Fruit fly (Drosophila melanogaster) whole organism, embryonic: ENCODE data around the gene fend.

Source experiments
- BEAF-32 ChIP-seq: fragments of 200-800 bp; sonication (Bioruptor generic); optimal IDR thresholded peaks from 3 replicates; lab custom pipeline; 2017; ENCODE audit warnings: missing biosample characterization, missing genetic modification characterization, mild to moderate bottlenecking, moderate library complexity, missing genetic modification reagents
- CG10321 ChIP-seq: fragments of 200-800 bp; sonication (Bioruptor generic); IDR thresholded peaks from 2 replicates; pipeline ENCODE4 v1.3.6; 2022; ENCODE audit warnings: missing biosample characterization, missing genetic modification characterization
- CG10431 ChIP-seq: fragments of 200-800 bp; sonication (Bioruptor generic); optimal IDR thresholded peaks from 3 replicates; lab custom pipeline; 2018; ENCODE audit warnings: missing biosample characterization, mild to moderate bottlenecking, missing genetic modification characterization
- CG13424 ChIP-seq: fragments of 200-800 bp; sonication (Bioruptor generic); optimal IDR thresholded peaks from 2 replicates; lab custom pipeline; 2019; ENCODE audit warnings: missing biosample characterization, mild to moderate bottlenecking, missing genetic modification characterization, moderate library complexity
- CG13775 ChIP-seq: fragments of 200-800 bp; sonication (Bioruptor generic); optimal IDR thresholded peaks from 3 replicates; lab custom pipeline; 2017; ENCODE audit warnings: missing biosample characterization, mild to moderate bottlenecking, missing genetic modification characterization
- CG13894 ChIP-seq: fragments of 200-800 bp; sonication (Bioruptor generic); optimal IDR thresholded peaks from 3 replicates; lab custom pipeline; 2018; ENCODE audit warnings: missing biosample characterization, mild to moderate bottlenecking, missing genetic modification characterization, moderate library complexity
- CG14710 ChIP-seq: fragments of 200-800 bp; sonication (Bioruptor generic); optimal IDR thresholded peaks from 3 replicates; lab custom pipeline; 2019; ENCODE audit warnings: missing biosample characterization, mild to moderate bottlenecking, missing genetic modification characterization, moderate library complexity
- CG17568 ChIP-seq: fragments of 200-800 bp; sonication (Bioruptor generic); optimal IDR thresholded peaks from 2 replicates; lab custom pipeline; 2018; ENCODE audit warnings: missing biosample characterization, mild to moderate bottlenecking, missing genetic modification characterization, moderate library complexity
- CG17802 ChIP-seq: fragments of 200-800 bp; sonication (Bioruptor generic); optimal IDR thresholded peaks from 2 replicates; lab custom pipeline; 2018; ENCODE audit warnings: missing biosample characterization, mild to moderate bottlenecking, missing genetic modification characterization, moderate library complexity
- CG2199 ChIP-seq: fragments of 200-800 bp; sonication (Bioruptor generic); IDR thresholded peaks from 3 replicates; pipeline ENCODE4 v1.3.6; 2022; ENCODE audit warnings: missing biosample characterization, missing genetic modification characterization
- CG2712 ChIP-seq: fragments of 200-800 bp; optimal IDR thresholded peaks from 3 replicates; lab custom pipeline; 2019; ENCODE audit warnings: missing biosample characterization, mild to moderate bottlenecking, missing genetic modification characterization, moderate library complexity
- CG31388 ChIP-seq: fragments of 200-800 bp; sonication (Bioruptor generic); optimal IDR thresholded peaks from 2 replicates; lab custom pipeline; 2016; ENCODE audit warnings: missing biosample characterization, missing genetic modification characterization
- CG34422 ChIP-seq: fragments of 200-800 bp; sonication (Bioruptor generic); IDR thresholded peaks from 3 replicates; pipeline ENCODE4 v1.3.6; 2022; ENCODE audit warnings: missing biosample characterization, missing genetic modification characterization
- CG4360 ChIP-seq: fragments of 200-800 bp; sonication (Bioruptor generic); IDR thresholded peaks from 2 replicates; pipeline ENCODE4 v1.3.6; 2022; ENCODE audit warnings: missing biosample characterization, missing genetic modification characterization
- CG4424 ChIP-seq: fragments of 200-800 bp; sonication (Bioruptor generic); optimal IDR thresholded peaks from 3 replicates; lab custom pipeline; 2016; ENCODE audit warnings: missing biosample characterization, missing genetic modification characterization
- CG4707 ChIP-seq: fragments of 200-800 bp; sonication (Bioruptor generic); optimal IDR thresholded peaks from 2 replicates; lab custom pipeline; 2018; ENCODE audit warnings: missing biosample characterization, mild to moderate bottlenecking, missing genetic modification characterization, moderate library complexity
- CG4730 ChIP-seq: fragments of 200-800 bp; sonication (Bioruptor generic); IDR thresholded peaks from 2 replicates; pipeline ENCODE4 v1.3.6; 2022; ENCODE audit warnings: missing biosample characterization, missing genetic modification characterization
- CG6813 ChIP-seq: fragments of 200-800 bp; sonication (Bioruptor generic); optimal IDR thresholded peaks from 2 replicates; lab custom pipeline; 2017; ENCODE audit warnings: missing biosample characterization, missing genetic modification characterization, mild to moderate bottlenecking, moderate library complexity, missing genetic modification reagents
- CG7745 ChIP-seq: fragments of 200-800 bp; sonication (Bioruptor generic); optimal IDR thresholded peaks from 2 replicates; lab custom pipeline; 2018; ENCODE audit warnings: missing biosample characterization, mild to moderate bottlenecking, missing genetic modification characterization, moderate library complexity
- CG7963 ChIP-seq: fragments of 200-800 bp; sonication (Bioruptor generic); IDR thresholded peaks from 3 replicates; pipeline ENCODE4 v1.3.6; 2022; ENCODE audit warnings: missing biosample characterization, missing genetic modification characterization; ENCODE audit not compliant: partially characterized antibody
- CG7987 ChIP-seq: fragments of 200-800 bp; sonication (Bioruptor generic); optimal IDR thresholded peaks from 2 replicates; lab custom pipeline; 2018; ENCODE audit warnings: missing biosample characterization, mild to moderate bottlenecking, missing genetic modification characterization, moderate library complexity
- CG8765 ChIP-seq: fragments of 200-800 bp; sonication (Bioruptor generic); IDR thresholded peaks from 2 replicates; pipeline ENCODE4 v1.3.6; 2022; ENCODE audit warnings: missing biosample characterization, missing genetic modification characterization
- CG9727 ChIP-seq: fragments of 200-800 bp; sonication (Bioruptor generic); optimal IDR thresholded peaks from 3 replicates; lab custom pipeline; 2017; ENCODE audit warnings: missing biosample characterization, mild to moderate bottlenecking, missing genetic modification characterization
- CG9797 ChIP-seq: fragments of 200-800 bp; sonication (Bioruptor generic); optimal IDR thresholded peaks from 3 replicates; lab custom pipeline; 2018; ENCODE audit warnings: missing biosample characterization, mild to moderate bottlenecking, missing genetic modification characterization
- E2f2 ChIP-seq: fragments of 200-800 bp; sonication (Bioruptor generic); IDR thresholded peaks from 2 replicates; pipeline ENCODE4 v1.3.6; 2022; ENCODE audit warnings: missing biosample characterization, missing genetic modification characterization
- H15 ChIP-seq: fragments of 200-800 bp; sonication (Bioruptor generic); IDR thresholded peaks from 3 replicates; pipeline ENCODE4 v1.3.6; 2022; ENCODE audit warnings: missing biosample characterization, missing genetic modification characterization
- HHEX ChIP-seq: fragments of 200-800 bp; sonication (Bioruptor generic); optimal IDR thresholded peaks from 3 replicates; lab custom pipeline; 2017; ENCODE audit warnings: missing biosample characterization, mild to moderate bottlenecking, missing genetic modification characterization, missing genetic modification reagents
- MBD-R2 ChIP-seq: fragments of 200-800 bp; sonication (Bioruptor generic); IDR thresholded peaks from 2 replicates; pipeline ENCODE4 v1.3.6; 2022; ENCODE audit warnings: missing biosample characterization, missing genetic modification characterization
- Nf-YA ChIP-seq: fragments of 200-800 bp; sonication (Bioruptor generic); IDR thresholded peaks from 2 replicates; pipeline ENCODE4 v1.3.6; 2022; ENCODE audit warnings: missing biosample characterization, missing genetic modification characterization
- Ravus ChIP-seq: fragments of 200-800 bp; sonication (Bioruptor generic); IDR thresholded peaks from 2 replicates; pipeline ENCODE4 v1.3.6; 2022; ENCODE audit warnings: missing biosample characterization, missing genetic modification characterization
- Sry-δ ChIP-seq: fragments of 200-800 bp; sonication (Bioruptor generic); optimal IDR thresholded peaks from 2 replicates; lab custom pipeline; 2016; ENCODE audit warnings: missing biosample characterization, missing genetic modification characterization
- TFAM ChIP-seq: fragments of 200-800 bp; sonication (Bioruptor generic); optimal IDR thresholded peaks from 2 replicates; lab custom pipeline; 2017; ENCODE audit warnings: missing biosample characterization, missing genetic modification characterization, inconsistent platforms
- Xbp1 ChIP-seq: fragments of 200-800 bp; sonication (Bioruptor generic); optimal IDR thresholded peaks from 3 replicates; lab custom pipeline; 2016; ENCODE audit warnings: missing biosample characterization, mild to moderate bottlenecking, missing genetic modification characterization
- bbx ChIP-seq: fragments of 200-800 bp; sonication (Bioruptor generic); IDR thresholded peaks from 2 replicates; pipeline ENCODE4 v1.3.6; 2022; ENCODE audit warnings: missing biosample characterization, missing genetic modification characterization; ENCODE audit not compliant: partially characterized antibody
- br ChIP-seq: fragments of >200 bp; optimal IDR thresholded peaks from 2 replicates; lab custom pipeline; 2017
- exex ChIP-seq: fragments of 200-800 bp; sonication (Bioruptor generic); optimal IDR thresholded peaks from 4 replicates; lab custom pipeline; 2018; ENCODE audit warnings: missing biosample characterization, mild to moderate bottlenecking, missing genetic modification characterization, moderate library complexity
- gce ChIP-seq: fragments of 200-800 bp; sonication (Bioruptor generic); IDR thresholded peaks from 3 replicates; pipeline ENCODE4 v1.3.6; 2022; ENCODE audit warnings: missing biosample characterization, missing genetic modification characterization
- jumu ChIP-seq: fragments of 200-800 bp; sonication (Bioruptor generic); optimal IDR thresholded peaks from 3 replicates; lab custom pipeline; 2016; ENCODE audit warnings: missing biosample characterization, missing genetic modification characterization
- kni ChIP-seq: fragments of 200-800 bp; sonication (Bioruptor generic); optimal IDR thresholded peaks from 3 replicates; lab custom pipeline; 2017; ENCODE audit warnings: mild to moderate bottlenecking, missing biosample characterization, missing genetic modification reagents, missing genetic modification characterization
- lov ChIP-seq, 2 experiments: fragments of 200-800 bp in 1 of 2; fragments of >200 bp in 1 of 2; sonication (Bioruptor generic) in 1 of 2; IDR thresholded peaks in 1 of 2; optimal IDR thresholded peaks in 1 of 2; 2 replicates in 1 of 2; 3 replicates in 1 of 2; pipeline versions ENCODE4 v1.3.6 to Lab custom; 2017 to 2022; ENCODE audit warnings: missing biosample characterization in 1 of 2, missing genetic modification characterization in 1 of 2
- nerfin-2 ChIP-seq: fragments of 200-800 bp; sonication (Bioruptor generic); IDR thresholded peaks from 2 replicates; pipeline ENCODE4 v1.3.6; 2022; ENCODE audit warnings: missing biosample characterization, missing genetic modification characterization; ENCODE audit not compliant: partially characterized antibody
- peb ChIP-seq: fragments of 200-800 bp; sonication (Bioruptor generic); IDR thresholded peaks from 2 replicates; pipeline ENCODE4 v1.3.6; 2022; ENCODE audit warnings: missing biosample characterization, missing genetic modification characterization
- pros ChIP-seq: fragments of 200-800 bp; sonication (Bioruptor generic); optimal IDR thresholded peaks from 3 replicates; lab custom pipeline; 2019; ENCODE audit warnings: missing biosample characterization, mild to moderate bottlenecking, missing genetic modification characterization, moderate library complexity
- pzg ChIP-seq: fragments of 200-800 bp; sonication (Bioruptor generic); optimal IDR thresholded peaks from 3 replicates; lab custom pipeline; 2018; ENCODE audit warnings: missing biosample characterization, mild to moderate bottlenecking, missing genetic modification characterization, moderate library complexity
- salm ChIP-seq: fragments of 200-800 bp; sonication (Bioruptor generic); optimal IDR thresholded peaks from 2 replicates; lab custom pipeline; 2018; ENCODE audit warnings: missing biosample characterization, mild to moderate bottlenecking, missing genetic modification characterization
- schlank ChIP-seq: fragments of 200-800 bp; sonication (Bioruptor generic); optimal IDR thresholded peaks from 2 replicates; lab custom pipeline; 2018; ENCODE audit warnings: missing biosample characterization, mild to moderate bottlenecking, missing genetic modification characterization
- ttk ChIP-seq: fragments of 200-800 bp; sonication (Bioruptor generic); IDR thresholded peaks from 2 replicates; pipeline ENCODE4 v2.1.2; 2022; ENCODE audit warnings: missing biosample characterization, missing genetic modification characterization
- unpg ChIP-seq: fragments of 200-800 bp; sonication (Bioruptor generic); optimal IDR thresholded peaks from 3 replicates; lab custom pipeline; 2018; ENCODE audit warnings: missing biosample characterization, mild to moderate bottlenecking, missing genetic modification characterization, moderate library complexity
- usp ChIP-seq: fragments of >200 bp; optimal IDR thresholded peaks from 2 replicates; lab custom pipeline; 2017; ENCODE audit warnings: missing biosample characterization, missing genetic modification characterization
- vvl ChIP-seq: fragments of 200-800 bp; sonication (Bioruptor generic); IDR thresholded peaks from 2 replicates; pipeline ENCODE4 v1.3.6; 2022; ENCODE audit warnings: missing biosample characterization, missing genetic modification characterization
- zfh1 ChIP-seq: fragments of 200-800 bp; sonication (Bioruptor generic); IDR thresholded peaks from 3 replicates; pipeline ENCODE4 v1.3.6; 2022; ENCODE audit warnings: missing biosample characterization, missing genetic modification characterization

Gene fend

dm6 chrX:9158366-9158765, 23.5 kb upstream of the fend start, which contains the start of the genes Ost48 and Dlip1 (continued):
- no peak for TF ChIP-seq CG6813 (GFP tag; lab: Kevin White, UChicago)
- TF ChIP-seq ttk (GFP tag; lab: Robert Waterston, UW): no peak
- no peak for TF ChIP-seq CG7987 (GFP tag; lab: Kevin White, UChicago)
- TF ChIP-seq pros (GFP tag; lab: Kevin White, UChicago): no peak
- peak; percentile 7; the same call in 1 of the 2 replicates for TF ChIP-seq MBD-R2 (GFP tag; lab: Robert Waterston, UW)
- TF ChIP-seq CG13894 (tag; lab: Kevin White, UChicago): no peak
- no peak for TF ChIP-seq CG2199 (GFP tag; lab: Robert Waterston, UW)
- no peak for TF ChIP-seq schlank (tag; lab: Kevin White, UChicago)
- no peak for TF ChIP-seq CG13424 (tag; lab: Kevin White, UChicago)
- no peak for TF ChIP-seq CG9727
- TF ChIP-seq Sry-δ (GFP tag; lab: Kevin White, UChicago): peak; percentile 40
- no peak for TF ChIP-seq usp (GFP tag; lab: Kevin White, UChicago)
- TF ChIP-seq Xbp1: peak; percentile 28
- no peak for TF ChIP-seq gce (GFP tag; lab: Robert Waterston, UW)
- peak; percentile 61 for TF ChIP-seq BEAF-32
- no peak for TF ChIP-seq CG7745 (tag; lab: Kevin White, UChicago)
- TF ChIP-seq jumu (GFP tag; lab: Kevin White, UChicago): no peak
- TF ChIP-seq br (lab: Kevin White, UChicago): no peak
- no peak for TF ChIP-seq CG10431
- TF ChIP-seq CG4730 (GFP tag; lab: Robert Waterston, UW): no peak
- no peak for TF ChIP-seq CG7963 (GFP tag; lab: Robert Waterston, UW)
- no peak for TF ChIP-seq salm (tag; lab: Kevin White, UChicago)
- TF ChIP-seq peb: no peak
- TF ChIP-seq CG10321: no peak
- TF ChIP-seq CG13775: no peak
- TF ChIP-seq H15 (GFP tag; lab: Robert Waterston, UW): no peak
- TF ChIP-seq CG14710 (tag; lab: Kevin White, UChicago): peak; percentile 12
- peak; percentile 43 for TF ChIP-seq pzg
- TF ChIP-seq CG4360 (GFP tag; lab: Robert Waterston, UW): no peak
- no peak for TF ChIP-seq TFAM (GFP tag; lab: Kevin White, UChicago)
- TF ChIP-seq CG2712 (tag; lab: Kevin White, UChicago): no peak
- peak; percentile 67 for TF ChIP-seq CG9797 (GFP tag; lab: Kevin White, UChicago)
- TF ChIP-seq nerfin-2 (GFP tag; lab: Robert Waterston, UW): no peak
- no peak for TF ChIP-seq CG4424 (GFP tag; lab: Kevin White, UChicago)
- no peak for TF ChIP-seq CG8765
- no peak for TF ChIP-seq exex (tag; lab: Kevin White, UChicago)
- TF ChIP-seq CG4707 (GFP tag; lab: Kevin White, UChicago): no peak
- no peak for TF ChIP-seq Ravus (GFP tag; lab: Robert Waterston, UW)
- peak; percentile 65 for TF ChIP-seq E2f2 (GFP tag; lab: Robert Waterston, UW)
- no peak for TF ChIP-seq kni
- 0 out of 2 replicates have a peak, but pooled peaks have one; percentile 25 for TF ChIP-seq bbx (GFP tag; lab: Robert Waterston, UW)
- TF ChIP-seq CG34422 (GFP tag; lab: Robert Waterston, UW): peak; percentile 50; the same call in 1 of the 3 replicates
- TF ChIP-seq CG31388 (GFP tag; lab: Kevin White, UChicago): no peak
- no peak for TF ChIP-seq unpg (GFP tag; lab: Kevin White, UChicago)
- TF ChIP-seq vvl (GFP tag; lab: Robert Waterston, UW): no peak
- TF ChIP-seq Nf-YA (GFP tag; lab: Robert Waterston, UW): no peak
- peak; percentile 49 for TF ChIP-seq CG17568 (GFP tag; lab: Kevin White, UChicago)
- TF ChIP-seq zfh1 (GFP tag; lab: Robert Waterston, UW): no peak
- TF ChIP-seq lov (optimal IDR thresholded peaks at IDR 0.05; lab: Kevin White, UChicago): no peak
- TF ChIP-seq lov (GFP tag; IDR thresholded peaks at IDR 0.05; lab: Robert Waterston, UW): no peak
- no peak for TF ChIP-seq CG17802 (tag; lab: Kevin White, UChicago)
- TF ChIP-seq HHEX: no peak
